Worm (Caenorhabditis elegans) whole organism, young adult: ENCODE results near the gene sun-1.

Source experiments
- B0035.1 ChIP-seq: sonication (generic microtip); optimal IDR thresholded peaks from 2 replicates; lab custom pipeline; 2016; ENCODE audit warnings: missing genetic modification characterization, mild to moderate bottlenecking, missing compliant biosample characterization, missing genotype, missing genetic modification reagents
- C17E4.6 ChIP-seq: fragments of 200-800 bp; sonication (Bioruptor generic); IDR thresholded peaks from 2 replicates; pipeline ENCODE4 v1.3.6; 2022; ENCODE audit warnings: missing genetic modification reagents, missing genetic modification characterization, missing compliant biosample characterization
- D2030.7 ChIP-seq: fragments of 200-800 bp; sonication (Bioruptor generic); IDR thresholded peaks from 2 replicates; pipeline ENCODE4 v1.3.6; 2022; ENCODE audit warnings: missing genetic modification reagents, missing genetic modification characterization, missing compliant biosample characterization
- F22D6.2 ChIP-seq: sonication (generic microtip); optimal IDR thresholded peaks from 2 replicates; lab custom pipeline; 2016; ENCODE audit warnings: mild to moderate bottlenecking, missing genetic modification characterization, missing compliant biosample characterization
- F33H1.4 ChIP-seq: fragments of 200-800 bp; sonication (Bioruptor generic); IDR thresholded peaks from 2 replicates; pipeline ENCODE4 v1.3.6; 2022; ENCODE audit warnings: missing genetic modification reagents, missing genetic modification characterization, missing compliant biosample characterization
- F39B2.1 ChIP-seq: fragments of 200-800 bp; sonication (Bioruptor generic); IDR thresholded peaks from 2 replicates; pipeline ENCODE4 v1.3.6; 2022; ENCODE audit warnings: missing genetic modification reagents, missing genetic modification characterization, missing compliant biosample characterization
- F49E8.2 ChIP-seq: sonication (generic microtip); optimal IDR thresholded peaks from 3 replicates; lab custom pipeline; 2017; ENCODE audit warnings: missing genetic modification characterization, mild to moderate bottlenecking, missing compliant biosample characterization, antibody characterized with exemption, moderate library complexity; ENCODE audit not compliant: insufficient read depth
- Y56A3A.18 ChIP-seq: fragments of 200-800 bp; sonication (Bioruptor generic); IDR thresholded peaks from 2 replicates; pipeline ENCODE4 v1.3.6; 2022; ENCODE audit warnings: missing genetic modification reagents, missing genetic modification characterization, missing compliant biosample characterization
- Y95B8A.8 ChIP-seq: fragments of 200-800 bp; sonication (Bioruptor generic); IDR thresholded peaks from 2 replicates; pipeline ENCODE4 v1.3.6; 2022; ENCODE audit warnings: missing genetic modification reagents, missing genetic modification characterization, missing compliant biosample characterization
- aptf-3 ChIP-seq: fragments of 200-800 bp; sonication (Bioruptor generic); IDR thresholded peaks from 2 replicates; pipeline ENCODE4 v1.3.6; 2022; ENCODE audit warnings: missing genetic modification characterization, missing compliant biosample characterization
- attf-3 ChIP-seq: fragments of 200-800 bp; sonication (Bioruptor generic); conservative IDR thresholded peaks from 2 replicates; pipeline ENCODE4 v1.3.6; 2022; ENCODE audit warnings: missing genetic modification reagents, missing genetic modification characterization, missing compliant biosample characterization
- attf-6 ChIP-seq: fragments of 200-800 bp; sonication (Bioruptor generic); IDR thresholded peaks from 2 replicates; pipeline ENCODE4 v1.3.6; 2022; ENCODE audit warnings: missing genetic modification reagents, missing genetic modification characterization, missing compliant biosample characterization
- bed-2 ChIP-seq: fragments of 200-800 bp; sonication (Bioruptor generic); IDR thresholded peaks from 2 replicates; pipeline ENCODE4 v1.3.6; 2022; ENCODE audit warnings: missing genetic modification reagents, missing genetic modification characterization, missing compliant biosample characterization
- ccch-3 ChIP-seq: fragments of 200-800 bp; sonication (Bioruptor generic); optimal IDR thresholded peaks from 2 replicates; lab custom pipeline; 2018; ENCODE audit warnings: mild to moderate bottlenecking, missing genetic modification characterization, missing compliant biosample characterization
- cebp-2 ChIP-seq: fragments of 200-800 bp; sonication (Bioruptor generic); IDR thresholded peaks from 2 replicates; pipeline ENCODE4 v1.3.6; 2022; ENCODE audit warnings: missing genetic modification characterization, missing compliant biosample characterization
- ceh-40 ChIP-seq: fragments of 200-800 bp; sonication (Bioruptor generic); IDR thresholded peaks from 2 replicates; pipeline ENCODE4 v1.3.6; 2022; ENCODE audit warnings: missing genetic modification characterization, missing compliant biosample characterization
- ceh-58 ChIP-seq: fragments of 200-800 bp; sonication (Bioruptor generic); IDR thresholded peaks from 2 replicates; pipeline ENCODE4 v1.3.6; 2022; ENCODE audit warnings: missing genetic modification characterization, missing compliant biosample characterization
- ceh-91 ChIP-seq: fragments of 200-800 bp; sonication (Bioruptor generic); IDR thresholded peaks from 2 replicates; pipeline ENCODE4 v1.3.6; 2022; ENCODE audit warnings: missing genetic modification reagents, missing genetic modification characterization, missing compliant biosample characterization
- chd-7 ChIP-seq: sonication (generic microtip); optimal IDR thresholded peaks from 2 replicates; lab custom pipeline; 2016; ENCODE audit warnings: mild to moderate bottlenecking, missing genetic modification characterization, moderate library complexity, missing compliant biosample characterization
- efl-1 ChIP-seq: fragments of 150-350 bp; optimal IDR thresholded peaks from 2 replicates; lab custom pipeline; 2014; ENCODE audit warnings: missing biosample characterization, missing genetic modification reagents, missing genetic modification characterization
- egl-18 ChIP-seq: fragments of 200-800 bp; sonication (Bioruptor generic); IDR thresholded peaks from 2 replicates; pipeline ENCODE4 v1.3.6; 2022; ENCODE audit warnings: missing genetic modification reagents, missing genetic modification characterization, missing compliant biosample characterization
- egl-44 ChIP-seq: fragments of 200-800 bp; sonication (Bioruptor generic); IDR thresholded peaks from 2 replicates; pipeline ENCODE4 v1.3.6; 2022; ENCODE audit warnings: missing genetic modification reagents, missing genetic modification characterization, missing compliant biosample characterization
- ekl-4 ChIP-seq: fragments of 200-800 bp; sonication (Bioruptor generic); IDR thresholded peaks from 2 replicates; pipeline ENCODE4 v1.3.6; 2022; ENCODE audit warnings: missing genetic modification reagents, missing genetic modification characterization, missing compliant biosample characterization
- him-1 ChIP-seq: sonication (generic microtip); optimal IDR thresholded peaks from 2 replicates; lab custom pipeline; 2016; ENCODE audit warnings: missing genotype, missing genetic modification reagents, missing genetic modification characterization, missing compliant biosample characterization
- hmg-1.2 ChIP-seq: fragments of 200-800 bp; sonication (Bioruptor generic); IDR thresholded peaks from 2 replicates; pipeline ENCODE4 v1.3.6; 2022; ENCODE audit warnings: missing genetic modification reagents, missing genetic modification characterization, missing compliant biosample characterization
- hsf-1 ChIP-seq: fragments of 200-800 bp; sonication (Bioruptor generic); IDR thresholded peaks from 2 replicates; pipeline ENCODE4 v1.3.6; 2022; ENCODE audit warnings: missing genetic modification reagents, missing genetic modification characterization, missing compliant biosample characterization
- lin-26 ChIP-seq: fragments of 200-800 bp; sonication (Bioruptor generic); IDR thresholded peaks from 2 replicates; pipeline ENCODE4 v1.3.6; 2022; ENCODE audit warnings: missing genetic modification reagents, missing genetic modification characterization, missing compliant biosample characterization
- lsl-1 ChIP-seq: fragments of 200-800 bp; sonication (Bioruptor generic); optimal IDR thresholded peaks from 2 replicates; lab custom pipeline; 2018; ENCODE audit warnings: mild to moderate bottlenecking, missing genetic modification characterization, moderate library complexity, missing compliant biosample characterization
- lsy-27 ChIP-seq: sonication (generic microtip); optimal IDR thresholded peaks from 2 replicates; lab custom pipeline; 2017; ENCODE audit warnings: missing genetic modification characterization, mild to moderate bottlenecking, missing compliant biosample characterization, antibody characterized with exemption, missing genotype, borderline replicate concordance; ENCODE audit not compliant: insufficient read depth
- madf-3 ChIP-seq: fragments of 200-800 bp; sonication (Bioruptor generic); IDR thresholded peaks from 2 replicates; pipeline ENCODE4 v1.3.6; 2022; ENCODE audit warnings: missing genetic modification reagents, missing genetic modification characterization, missing compliant biosample characterization
- madf-6 ChIP-seq: fragments of 200-800 bp; sonication (Bioruptor generic); IDR thresholded peaks from 2 replicates; pipeline ENCODE4 v1.3.6; 2022; ENCODE audit warnings: missing genetic modification reagents, missing genetic modification characterization, missing compliant biosample characterization
- madf-8 ChIP-seq: fragments of 200-800 bp; sonication (Bioruptor generic); conservative IDR thresholded peaks from 2 replicates; pipeline ENCODE4 v1.3.6; 2022; ENCODE audit warnings: missing genetic modification reagents, missing genetic modification characterization, missing compliant biosample characterization
- mes-4 ChIP-seq: sonication (generic microtip); optimal IDR thresholded peaks from 2 replicates; lab custom pipeline; 2016; ENCODE audit warnings: missing genotype, missing genetic modification characterization, missing compliant biosample characterization
- nfya-2 ChIP-seq: fragments of 200-800 bp; sonication (Bioruptor generic); IDR thresholded peaks from 2 replicates; pipeline ENCODE4 v1.3.6; 2022; ENCODE audit warnings: missing genetic modification reagents, missing genetic modification characterization, missing compliant biosample characterization
- nhr-120 ChIP-seq: fragments of 200-800 bp; sonication (Bioruptor generic); IDR thresholded peaks from 2 replicates; pipeline ENCODE4 v1.3.6; 2022; ENCODE audit warnings: missing genetic modification characterization, missing compliant biosample characterization
- nhr-27 ChIP-seq: fragments of 200-800 bp; sonication (Bioruptor generic); optimal IDR thresholded peaks from 2 replicates; lab custom pipeline; 2018; ENCODE audit warnings: mild to moderate bottlenecking, missing genetic modification characterization, moderate library complexity, missing compliant biosample characterization
- nhr-90 ChIP-seq: sonication (generic microtip); optimal IDR thresholded peaks from 2 replicates; lab custom pipeline; 2016; ENCODE audit warnings: missing genotype, mild to moderate bottlenecking, missing genetic modification characterization, missing compliant biosample characterization
- pha-4 ChIP-seq: fragments of 150-350 bp; sonication (generic microtip); optimal IDR thresholded peaks from 2 replicates; lab custom pipeline; 2014; ENCODE audit warnings: missing biosample characterization, missing genetic modification reagents, missing genetic modification characterization
- rcor-1 ChIP-seq: fragments of 200-800 bp; sonication (Bioruptor generic); IDR thresholded peaks from 2 replicates; pipeline ENCODE4 v1.3.6; 2022; ENCODE audit warnings: missing genetic modification reagents, missing genetic modification characterization, missing compliant biosample characterization
- rec-8 ChIP-seq, 2 experiments: sonication (generic microtip); optimal IDR thresholded peaks; 2 replicates each; lab custom pipeline; 2016; ENCODE audit warnings: mild to moderate bottlenecking in 2 of 2, missing genetic modification characterization in 2 of 2, missing genetic modification reagents in 2 of 2, missing genotype in 2 of 2, missing biosample characterization in 1 of 2, missing compliant biosample characterization in 1 of 2, moderate library complexity in 1 of 2
- tbp1 ChIP-seq: fragments of 200-800 bp; sonication (Bioruptor generic); optimal IDR thresholded peaks from 2 replicates; lab custom pipeline; 2018; ENCODE audit warnings: mild to moderate bottlenecking, missing genetic modification characterization, missing compliant biosample characterization
- tbx-9 ChIP-seq: sonication (generic microtip); optimal IDR thresholded peaks from 2 replicates; lab custom pipeline; 2016; ENCODE audit warnings: borderline replicate concordance, missing genetic modification characterization, inconsistent platforms, missing compliant biosample characterization
- unc-130 ChIP-seq: sonication (generic microtip); optimal IDR thresholded peaks from 2 replicates; lab custom pipeline; 2016; ENCODE audit warnings: missing genetic modification reagents, missing genetic modification characterization, missing compliant biosample characterization
- xnd-1 ChIP-seq: sonication (generic microtip); optimal IDR thresholded peaks from 2 replicates; lab custom pipeline; 2016; ENCODE audit warnings: missing genotype, missing genetic modification reagents, missing genetic modification characterization, missing compliant biosample characterization
- zim-3 ChIP-seq: sonication (generic microtip); optimal IDR thresholded peaks from 2 replicates; lab custom pipeline; 2017; ENCODE audit warnings: mild to moderate bottlenecking, missing genetic modification characterization, moderate library complexity, missing compliant biosample characterization
- ztf-26 ChIP-seq: sonication (generic microtip); optimal IDR thresholded peaks from 2 replicates; lab custom pipeline; 2017; ENCODE audit warnings: missing genetic modification characterization, missing compliant biosample characterization

The sun-1 gene

ce11 chrV:13193488-13194042 is at the start of gene sun-1:
TSS of gene sun-1 (minus strand) at chrV:13193538.
- TF ChIP-seq efl-1: peak; percentile 77
- no peak for TF ChIP-seq nfya-2 (GFP tag; lab: Robert Waterston, UW)
- TF ChIP-seq ccch-3: no peak
- 0 out of 2 replicates have a peak, but pooled peaks have one; percentile 20 for TF ChIP-seq ceh-91 (GFP tag; lab: Robert Waterston, UW)
- no peak for TF ChIP-seq unc-130 (GFP tag; lab: Kevin White, UChicago)
- no peak for TF ChIP-seq F22D6.2 (tag; lab: Kevin White, UChicago)
- peak; percentile 86 for TF ChIP-seq xnd-1
- peak; percentile 6 for TF ChIP-seq him-1
- no peak for TF ChIP-seq Y56A3A.18 (GFP tag; lab: Robert Waterston, UW)
- TF ChIP-seq bed-2 (GFP tag; lab: Robert Waterston, UW): no peak
- TF ChIP-seq nhr-90 (tag; lab: Kevin White, UChicago): no peak
- TF ChIP-seq lsl-1 (GFP tag; lab: Kevin White, UChicago): peak; percentile 88
- TF ChIP-seq pha-4 (tag; lab: Kevin White, UChicago): no peak
- TF ChIP-seq Y95B8A.8 (GFP tag; lab: Robert Waterston, UW): no peak
- TF ChIP-seq chd-7 (tag; lab: Kevin White, UChicago): no peak
- TF ChIP-seq madf-8: peak; percentile 95
- peak; percentile 93 for TF ChIP-seq madf-6 (GFP tag; lab: Robert Waterston, UW)
- TF ChIP-seq nhr-120 (GFP tag; lab: Robert Waterston, UW): no peak
- no peak for TF ChIP-seq lsy-27 (tag; lab: Kevin White, UChicago)
- TF ChIP-seq tbp1 (GFP tag; lab: Kevin White, UChicago): no peak
- no peak for TF ChIP-seq zim-3 (tag; lab: Kevin White, UChicago)
- TF ChIP-seq B0035.1 (tag; lab: Kevin White, UChicago): no peak
- 0 out of 2 replicates have a peak, but pooled peaks have one; percentile 35 for TF ChIP-seq attf-3 (GFP tag; lab: Robert Waterston, UW)
- TF ChIP-seq mes-4: no peak
- TF ChIP-seq tbx-9 (tag; lab: Kevin White, UChicago): no peak
- no peak for TF ChIP-seq rec-8 (tag; optimal IDR thresholded peaks at IDR 0.05; lab: Kevin White, UChicago)
- no peak for TF ChIP-seq ztf-26
- no peak for TF ChIP-seq nhr-27 (tag; lab: Kevin White, UChicago)
- peak; percentile 86 for TF ChIP-seq F33H1.4 (GFP tag; lab: Robert Waterston, UW)
- TF ChIP-seq F39B2.1 (GFP tag; lab: Robert Waterston, UW): no peak
- peak; percentile 36 for TF ChIP-seq F49E8.2 (tag; lab: Kevin White, UChicago)

ce11 chrV:13239720-13240119 is 46.4 kb upstream of the sun-1 start:
- 0 out of 2 replicates have a peak, but pooled peaks have one; percentile 15 for TF ChIP-seq C17E4.6 (GFP tag; lab: Robert Waterston, UW)
- peak; percentile 66 for TF ChIP-seq D2030.7 (GFP tag; lab: Robert Waterston, UW)
- TF ChIP-seq ekl-4 (GFP tag; lab: Robert Waterston, UW): peak; percentile 83
- TF ChIP-seq rcor-1: peak; percentile 84
- peak; percentile 83; the same call in 1 of the 2 replicates for TF ChIP-seq cebp-2 (GFP tag; lab: Robert Waterston, UW)
- 0 out of 2 replicates have a peak, but pooled peaks have one; percentile 30 for TF ChIP-seq nfya-2 (GFP tag; lab: Robert Waterston, UW)
- peak; percentile 38; the same call in 1 of the 2 replicates for TF ChIP-seq ceh-91 (GFP tag; lab: Robert Waterston, UW)
- 0 out of 2 replicates have a peak, but pooled peaks have one; percentile 10 for TF ChIP-seq bed-2 (GFP tag; lab: Robert Waterston, UW)
- peak; percentile 67 for TF ChIP-seq attf-6
- peak; percentile 98 for TF ChIP-seq lin-26
- TF ChIP-seq ceh-58: 0 out of 2 replicates have a peak, but pooled peaks have one; percentile 88
- TF ChIP-seq egl-18: peak; percentile 57; the same call in 1 of the 2 replicates
- peak; percentile 92 for TF ChIP-seq egl-44 (GFP tag; lab: Robert Waterston, UW)
- peak; percentile 82; the same call in 1 of the 2 replicates for TF ChIP-seq ceh-40 (GFP tag; lab: Robert Waterston, UW)
- peak; percentile 88; the same call in 1 of the 2 replicates for TF ChIP-seq aptf-3 (GFP tag; lab: Robert Waterston, UW)
- peak; percentile 63 for TF ChIP-seq hsf-1 (GFP tag; lab: Robert Waterston, UW)
- 0 out of 2 replicates have a peak, but pooled peaks have one; percentile 38 for TF ChIP-seq Y95B8A.8 (GFP tag; lab: Robert Waterston, UW)
- peak; percentile 83 for TF ChIP-seq madf-6 (GFP tag; lab: Robert Waterston, UW)
- TF ChIP-seq hmg-1.2 (GFP tag; lab: Robert Waterston, UW): peak; percentile 51
- TF ChIP-seq F33H1.4 (GFP tag; lab: Robert Waterston, UW): peak; percentile 44; the same call in 1 of the 2 replicates
- TF ChIP-seq madf-3 (GFP tag; lab: Robert Waterston, UW): peak; percentile 51; the same call in 1 of the 2 replicates
- 0 out of 2 replicates have a peak, but pooled peaks have one; percentile 32 for TF ChIP-seq madf-8
